Fruit fly (Drosophila melanogaster): ENCODE data around the gene ps.

The ps gene

dm6 chr3R:9417577-9418334 is at the start of gene ps:
Gene ps (plus strand): TSS chr3R:9417940.
- TF ChIP-seq pdm3 (GFP tag; optimal IDR thresholded peaks at IDR 0.05) (no peak), Ets21C (GFP tag; optimal IDR thresholded peaks at IDR 0.05) (no peak), CG15336 (GFP tag; IDR thresholded peaks at IDR 0.05) (no peak), Met (GFP tag; optimal IDR thresholded peaks at IDR 0.05) (no peak), lz (GFP tag; optimal IDR thresholded peaks at IDR 0.05) (no peak), topi (GFP tag; optimal IDR thresholded peaks at IDR 0.05) (no peak), Eip78C (GFP tag) (peak; percentile 80), CG32006 (GFP tag; optimal IDR thresholded peaks at IDR 0.05) (no peak), cyc (GFP tag; optimal IDR thresholded peaks at IDR 0.05) (no peak), CG7368 (GFP tag; optimal IDR thresholded peaks at IDR 0.05) (no peak), CG8319 (GFP tag; optimal IDR thresholded peaks at IDR 0.05) (no peak), Eip93F (GFP tag; optimal IDR thresholded peaks at IDR 0.05) (no peak), spab (GFP tag; optimal IDR thresholded peaks at IDR 0.05) (no peak), fkh (GFP tag; optimal IDR thresholded peaks at IDR 0.05) (peak; percentile 39), Sox15 (GFP tag; optimal IDR thresholded peaks at IDR 0.05) (no peak), OdsH (GFP tag; optimal IDR thresholded peaks at IDR 0.05) (no peak), CG9139 (GFP tag; optimal IDR thresholded peaks at IDR 0.05) (peak; percentile 16), svp (GFP tag) (no peak), Blimp-1 (GFP tag; optimal IDR thresholded peaks at IDR 0.05) (peak; percentile 57), CG11294 (GFP tag; IDR thresholded peaks at IDR 0.05) (no peak), Lpt (GFP tag; optimal IDR thresholded peaks at IDR 0.05) (no peak), CG34406 (GFP tag; optimal IDR thresholded peaks at IDR 0.05) (no peak), Ets96B (tag; optimal IDR thresholded peaks at IDR 0.05) (no peak), CG6792 (GFP tag; optimal IDR thresholded peaks at IDR 0.05) (no peak), Hr39 (GFP tag; optimal IDR thresholded peaks at IDR 0.05) (no peak), CG4318 (GFP tag; optimal IDR thresholded peaks at IDR 0.05) (no peak), Hr38 (GFP tag; optimal IDR thresholded peaks at IDR 0.05) (no peak), CG3032 (tag; optimal IDR thresholded peaks at IDR 0.05) (no peak), CG11902 (GFP tag; optimal IDR thresholded peaks at IDR 0.05) (no peak), CG16779 (tag; optimal IDR thresholded peaks at IDR 0.05) (peak; percentile 60), fd85E (GFP tag; optimal IDR thresholded peaks at IDR 0.05) (peak; percentile 53), Hr4 (GFP tag; optimal IDR thresholded peaks at IDR 0.05) (no peak), Eip75B (GFP tag; optimal IDR thresholded peaks at IDR 0.05) (no peak), CG3919 (GFP tag; optimal IDR thresholded peaks at IDR 0.05) (no peak), CG31627 (GFP tag; optimal IDR thresholded peaks at IDR 0.05) (no peak), CG10669 (GFP tag; optimal IDR thresholded peaks at IDR 0.05) (no peak), eg (GFP tag; IDR thresholded peaks at IDR 0.05) (no peak), CG8632 (GFP tag; optimal IDR thresholded peaks at IDR 0.05) (no peak), CG6276 (GFP tag; optimal IDR thresholded peaks at IDR 0.05) (no peak), Smox (GFP tag; optimal IDR thresholded peaks at IDR 0.05) (no peak), dac (GFP tag; optimal IDR thresholded peaks at IDR 0.05) (no peak), salr (GFP tag; optimal IDR thresholded peaks at IDR 0.05) (no peak), Sox102F (GFP tag; optimal IDR thresholded peaks at IDR 0.05) (no peak), esn (GFP tag; optimal IDR thresholded peaks at IDR 0.05) (peak; percentile 42), CG1621 (tag; optimal IDR thresholded peaks at IDR 0.05) (peak; percentile 49), CG10631 (GFP tag; optimal IDR thresholded peaks at IDR 0.05) (no peak), Sox14 (GFP tag; optimal IDR thresholded peaks at IDR 0.05) (peak; percentile 54), dsx (GFP tag; optimal IDR thresholded peaks at IDR 0.05; ENCODE audit: poor library complexity, severe bottlenecking) (no peak), ss (GFP tag; optimal IDR thresholded peaks at IDR 0.05) (peak in 1 of 2 experiments; percentile 48), fd59A (GFP tag; optimal IDR thresholded peaks at IDR 0.05) (no peak), CG8119 (GFP tag; IDR thresholded peaks at IDR 0.05) (no peak), net (GFP tag; optimal IDR thresholded peaks at IDR 0.05) (no peak)

Data from whole organism, prepupa.